Fruit fly (Drosophila melanogaster) whole organism, embryonic: ENCODE data around the gene CG33267.

ENCODE experiments used
- B-H1 ChIP-seq: fragments of 200-800 bp; sonication (Bioruptor generic); IDR thresholded peaks from 3 replicates; pipeline ENCODE4 v1.3.6; 2022; ENCODE audit warnings: missing biosample characterization, missing genetic modification characterization
- Bgb ChIP-seq: fragments of 200-800 bp; sonication (Bioruptor generic); IDR thresholded peaks from 2 replicates; pipeline ENCODE4 v1.3.6; 2022; ENCODE audit warnings: missing biosample characterization, missing genetic modification characterization; ENCODE audit not compliant: partially characterized antibody
- C15 ChIP-seq: fragments of 200-800 bp; sonication (Bioruptor generic); IDR thresholded peaks from 3 replicates; pipeline ENCODE4 v1.3.6; 2022; ENCODE audit warnings: missing biosample characterization, missing genetic modification characterization
- CG11560 ChIP-seq: fragments of 200-800 bp; sonication (Bioruptor generic); IDR thresholded peaks from 3 replicates; pipeline ENCODE4 v1.3.6; 2022; ENCODE audit warnings: missing biosample characterization, missing genetic modification characterization
- CG11695 ChIP-seq: fragments of 200-800 bp; sonication (Bioruptor generic); IDR thresholded peaks from 3 replicates; pipeline ENCODE4 v1.3.6; 2022; ENCODE audit warnings: missing biosample characterization, missing genetic modification characterization
- CG1233 ChIP-seq: fragments of 200-800 bp; sonication (Bioruptor generic); optimal IDR thresholded peaks from 4 replicates; lab custom pipeline; 2018; ENCODE audit warnings: missing biosample characterization, mild to moderate bottlenecking, missing genetic modification characterization
- CG12744 ChIP-seq: fragments of 200-800 bp; sonication (Bioruptor generic); optimal IDR thresholded peaks from 2 replicates; lab custom pipeline; 2016; ENCODE audit warnings: missing biosample characterization, missing genetic modification characterization
- CG13624 ChIP-seq: fragments of 200-800 bp; sonication (Bioruptor generic); optimal IDR thresholded peaks from 2 replicates; lab custom pipeline; 2016; ENCODE audit warnings: missing biosample characterization, missing genetic modification characterization
- CG15696 ChIP-seq: fragments of 200-800 bp; sonication (Bioruptor generic); optimal IDR thresholded peaks from 2 replicates; lab custom pipeline; 2019; ENCODE audit warnings: missing biosample characterization, mild to moderate bottlenecking, missing genetic modification characterization, moderate library complexity
- CG17186 ChIP-seq: fragments of 200-800 bp; sonication (Bioruptor generic); optimal IDR thresholded peaks from 3 replicates; lab custom pipeline; 2017; ENCODE audit warnings: missing biosample characterization, missing genetic modification reagents, missing genetic modification characterization
- CG17359 ChIP-seq: fragments of 200-800 bp; sonication (Bioruptor generic); optimal IDR thresholded peaks from 3 replicates; lab custom pipeline; 2018; ENCODE audit warnings: missing biosample characterization, mild to moderate bottlenecking, missing genetic modification characterization, moderate library complexity
- CG2889 ChIP-seq: fragments of 200-800 bp; sonication (Bioruptor generic); IDR thresholded peaks from 3 replicates; pipeline ENCODE4 v1.3.6; 2022; ENCODE audit warnings: missing biosample characterization, missing genetic modification characterization
- CG31441 ChIP-seq: fragments of 200-800 bp; sonication (Bioruptor generic); IDR thresholded peaks from 2 replicates; pipeline ENCODE4 v1.3.6; 2022; ENCODE audit warnings: missing biosample characterization, missing genetic modification characterization
- CG33213 ChIP-seq: fragments of 200-800 bp; sonication (Bioruptor generic); optimal IDR thresholded peaks from 3 replicates; lab custom pipeline; 2016; ENCODE audit warnings: missing biosample characterization, missing genetic modification characterization
- CG4282 ChIP-seq: fragments of 200-800 bp; sonication (Bioruptor generic); optimal IDR thresholded peaks from 2 replicates; lab custom pipeline; 2016; ENCODE audit warnings: missing biosample characterization, missing genetic modification characterization
- CG4360 ChIP-seq: fragments of 200-800 bp; sonication (Bioruptor generic); IDR thresholded peaks from 2 replicates; pipeline ENCODE4 v1.3.6; 2022; ENCODE audit warnings: missing biosample characterization, missing genetic modification characterization
- CG5953 ChIP-seq: fragments of 200-800 bp; sonication (Bioruptor generic); IDR thresholded peaks from 2 replicates; pipeline ENCODE4 v1.3.6; 2022; ENCODE audit warnings: missing biosample characterization, missing genetic modification characterization
- CG6689 ChIP-seq: fragments of 200-800 bp; sonication (Bioruptor generic); IDR thresholded peaks from 2 replicates; pipeline ENCODE4 v1.3.6; 2022; ENCODE audit warnings: missing biosample characterization, missing genetic modification characterization
- CG6791 ChIP-seq: fragments of 200-800 bp; sonication (Bioruptor generic); IDR thresholded peaks from 3 replicates; pipeline ENCODE4 v1.3.6; 2022; ENCODE audit warnings: missing biosample characterization, missing genetic modification characterization; ENCODE audit not compliant: partially characterized antibody
- CG8924 ChIP-seq: fragments of 200-800 bp; optimal IDR thresholded peaks from 3 replicates; lab custom pipeline; 2019; ENCODE audit warnings: missing biosample characterization, mild to moderate bottlenecking, missing genetic modification characterization, moderate library complexity
- CTCF ChIP-seq: fragments of 200-800 bp; sonication (Bioruptor generic); optimal IDR thresholded peaks from 2 replicates; lab custom pipeline; 2017; ENCODE audit warnings: missing biosample characterization, mild to moderate bottlenecking, missing genetic modification characterization, moderate library complexity
- E2f2 ChIP-seq: fragments of 200-800 bp; sonication (Bioruptor generic); IDR thresholded peaks from 2 replicates; pipeline ENCODE4 v1.3.6; 2022; ENCODE audit warnings: missing biosample characterization, missing genetic modification characterization
- MTF-1 ChIP-seq: fragments of 200-800 bp; sonication (Bioruptor generic); optimal IDR thresholded peaks from 2 replicates; lab custom pipeline; 2018; ENCODE audit warnings: missing biosample characterization, mild to moderate bottlenecking, missing genetic modification characterization, borderline replicate concordance
- Mrtf ChIP-seq: fragments of 200-800 bp; sonication (Bioruptor generic); IDR thresholded peaks from 3 replicates; pipeline ENCODE4 v1.3.6; 2022; ENCODE audit warnings: missing biosample characterization, missing genetic modification characterization
- Myb ChIP-seq: fragments of 200-800 bp; sonication (Bioruptor generic); optimal IDR thresholded peaks from 2 replicates; lab custom pipeline; 2016; ENCODE audit warnings: missing biosample characterization, missing genetic modification characterization
- Nf-YC ChIP-seq: fragments of 200-800 bp; optimal IDR thresholded peaks from 3 replicates; lab custom pipeline; 2019; ENCODE audit warnings: missing biosample characterization, mild to moderate bottlenecking, missing genetic modification characterization, moderate library complexity
- Optix ChIP-seq: fragments of 200-800 bp; sonication (Bioruptor generic); IDR thresholded peaks from 3 replicates; pipeline ENCODE4 v1.3.6; 2022; ENCODE audit warnings: missing biosample characterization, missing genetic modification characterization
- Poxn ChIP-seq: fragments of 200-800 bp; sonication (Bioruptor generic); IDR thresholded peaks from 2 replicates; pipeline ENCODE4 v1.3.6; 2022; ENCODE audit warnings: missing biosample characterization, missing genetic modification characterization
- ase ChIP-seq: fragments of 200-800 bp; sonication (Bioruptor generic); IDR thresholded peaks from 3 replicates; pipeline ENCODE4 v1.3.6; 2022; ENCODE audit warnings: missing biosample characterization, missing genetic modification characterization
- bbx ChIP-seq: fragments of 200-800 bp; sonication (Bioruptor generic); IDR thresholded peaks from 2 replicates; pipeline ENCODE4 v1.3.6; 2022; ENCODE audit warnings: missing biosample characterization, missing genetic modification characterization; ENCODE audit not compliant: partially characterized antibody
- cato ChIP-seq: fragments of 200-800 bp; sonication (Bioruptor generic); optimal IDR thresholded peaks from 2 replicates; lab custom pipeline; 2016; ENCODE audit warnings: missing biosample characterization, missing genetic modification characterization, borderline replicate concordance
- dysf ChIP-seq: fragments of 200-800 bp; sonication (Bioruptor generic); IDR thresholded peaks from 3 replicates; pipeline ENCODE4 v1.3.6; 2022; ENCODE audit warnings: missing biosample characterization, missing genetic modification characterization
- fd102C ChIP-seq: fragments of 200-800 bp; sonication (Bioruptor generic); optimal IDR thresholded peaks from 2 replicates; lab custom pipeline; 2018; ENCODE audit warnings: missing biosample characterization, mild to moderate bottlenecking, missing genetic modification characterization, moderate library complexity
- fd3F ChIP-seq: fragments of 200-800 bp; sonication (Bioruptor generic); optimal IDR thresholded peaks from 2 replicates; lab custom pipeline; 2018; ENCODE audit warnings: missing biosample characterization, mild to moderate bottlenecking, missing genetic modification characterization, moderate library complexity
- gcm ChIP-seq: fragments of 200-800 bp; sonication (Bioruptor generic); optimal IDR thresholded peaks from 2 replicates; lab custom pipeline; 2019; ENCODE audit warnings: missing biosample characterization, mild to moderate bottlenecking, missing genetic modification characterization, moderate library complexity
- gcm2 ChIP-seq: fragments of 200-800 bp; sonication (Bioruptor generic); optimal IDR thresholded peaks from 2 replicates; lab custom pipeline; 2016; ENCODE audit warnings: missing biosample characterization, missing genetic modification characterization
- her ChIP-seq: fragments of 200-800 bp; sonication (Bioruptor generic); optimal IDR thresholded peaks from 2 replicates; lab custom pipeline; 2016; ENCODE audit warnings: missing biosample characterization, missing genetic modification characterization
- kah ChIP-seq: fragments of 200-800 bp; sonication (Bioruptor generic); optimal IDR thresholded peaks from 2 replicates; lab custom pipeline; 2018; ENCODE audit warnings: missing biosample characterization, mild to moderate bottlenecking, missing genetic modification characterization
- kni ChIP-seq: fragments of 200-800 bp; sonication (Bioruptor generic); optimal IDR thresholded peaks from 3 replicates; lab custom pipeline; 2017; ENCODE audit warnings: mild to moderate bottlenecking, missing biosample characterization, missing genetic modification reagents, missing genetic modification characterization
- nerfin-1 ChIP-seq: fragments of 200-800 bp; sonication (Bioruptor generic); optimal IDR thresholded peaks from 3 replicates; lab custom pipeline; 2019; ENCODE audit warnings: missing biosample characterization, mild to moderate bottlenecking, missing genetic modification characterization, moderate library complexity
- pfk ChIP-seq: fragments of 200-800 bp; sonication (Bioruptor generic); optimal IDR thresholded peaks from 2 replicates; lab custom pipeline; 2018; ENCODE audit warnings: missing biosample characterization, mild to moderate bottlenecking, missing genetic modification characterization, moderate library complexity
- prd ChIP-seq, 3 experiments: fragments of >200 bp in 2 of 3; fragments of 200-800 bp in 1 of 3; sonication (Bioruptor generic) in 1 of 3; optimal IDR thresholded peaks in 2 of 3; IDR thresholded peaks in 1 of 3; 2 replicates in 2 of 3; 3 replicates in 1 of 3; pipeline versions ENCODE4 v1.3.6 to Lab custom; 2017 to 2022; ENCODE audit warnings: missing biosample characterization in 1 of 3, missing genetic modification characterization in 1 of 3
- so ChIP-seq: fragments of 200-800 bp; sonication (Bioruptor generic); IDR thresholded peaks from 3 replicates; pipeline ENCODE4 v1.3.6; 2022; ENCODE audit warnings: missing biosample characterization, missing genetic modification characterization
- ssp ChIP-seq: fragments of 200-800 bp; sonication (Bioruptor generic); IDR thresholded peaks from 2 replicates; pipeline ENCODE4 v1.3.6; 2022; ENCODE audit warnings: missing biosample characterization, missing genetic modification characterization
- tap ChIP-seq: fragments of 200-800 bp; optimal IDR thresholded peaks from 3 replicates; lab custom pipeline; 2019; ENCODE audit warnings: missing biosample characterization, mild to moderate bottlenecking, missing genetic modification characterization, moderate library complexity
- tna ChIP-seq: fragments of 200-800 bp; sonication (Bioruptor generic); IDR thresholded peaks from 2 replicates; pipeline ENCODE4 v1.3.6; 2022; ENCODE audit warnings: missing biosample characterization, missing genetic modification characterization; ENCODE audit not compliant: partially characterized antibody
- unpg ChIP-seq: fragments of 200-800 bp; sonication (Bioruptor generic); optimal IDR thresholded peaks from 3 replicates; lab custom pipeline; 2018; ENCODE audit warnings: missing biosample characterization, mild to moderate bottlenecking, missing genetic modification characterization, moderate library complexity
- zen2 ChIP-seq: fragments of 200-800 bp; sonication (Bioruptor generic); IDR thresholded peaks from 3 replicates; pipeline ENCODE4 v1.3.6; 2022; ENCODE audit warnings: missing biosample characterization, missing genetic modification characterization; ENCODE audit not compliant: partially characterized antibody

CG33267 gene

dm6 chr3L:11578211-11578673, 14.0 kb downstream of the CG33267 start, which contains the start of gene CG33270:
Gene CG33270, minus strand, starts transcription at chr3L:11578623.
- peak; percentile 54; the same call in 1 of the 3 replicates for TF ChIP-seq Mrtf
- no peak for TF ChIP-seq zen2 (GFP tag; lab: Robert Waterston, UW)
- peak; percentile 67 for TF ChIP-seq CG4360 (GFP tag; lab: Robert Waterston, UW)

dm6 chr3L:11578847-11579246, 14.6 kb downstream of the CG33267 start:
- TF ChIP-seq CTCF (GFP tag; lab: Kevin White, UChicago) = peak; percentile 74
- TF ChIP-seq CG31441 = no peak

- no peak for TF ChIP-seq CG2889 (GFP tag; lab: Robert Waterston, UW)
- TF ChIP-seq CG6689 = no peak
- no peak for TF ChIP-seq tap (tag; lab: Kevin White, UChicago)
- no peak for TF ChIP-seq CG5953 (GFP tag; lab: Robert Waterston, UW)
- TF ChIP-seq fd102C (GFP tag; lab: Kevin White, UChicago) = no peak
- no peak for TF ChIP-seq tna
- no peak for TF ChIP-seq so
- TF ChIP-seq Bgb (GFP tag; lab: Robert Waterston, UW) = no peak
- no peak for TF ChIP-seq Nf-YC (tag; lab: Kevin White, UChicago)
- no peak for TF ChIP-seq CG4282
- TF ChIP-seq CG13624 (GFP tag; lab: Kevin White, UChicago) = no peak
- no peak for TF ChIP-seq CG17186 (GFP tag; lab: Kevin White, UChicago)
- TF ChIP-seq MTF-1 = no peak
- no peak for TF ChIP-seq cato (GFP tag; lab: Kevin White, UChicago)
- no peak for TF ChIP-seq E2f2 (GFP tag; lab: Robert Waterston, UW)
- TF ChIP-seq unpg (GFP tag; lab: Kevin White, UChicago) = peak; percentile 57
- no peak; the same call in 2 of the 3 replicates for TF ChIP-seq C15 (GFP tag; lab: Robert Waterston, UW)
- no peak for TF ChIP-seq CG8924 (tag; lab: Kevin White, UChicago)
- TF ChIP-seq B-H1 (GFP tag; lab: Robert Waterston, UW) = no peak
- TF ChIP-seq ase (GFP tag; lab: Robert Waterston, UW) = no peak
- no peak for TF ChIP-seq kah (GFP tag; lab: Kevin White, UChicago)
- TF ChIP-seq CG11560 (tag; lab: Robert Waterston, UW) = no peak
- TF ChIP-seq CG1233 (GFP tag; lab: Kevin White, UChicago) = peak; percentile 52
- TF ChIP-seq dysf (GFP tag; lab: Robert Waterston, UW) = peak; percentile 51; the same call in 1 of the 3 replicates
- TF ChIP-seq pfk (GFP tag; lab: Kevin White, UChicago) = no peak
- TF ChIP-seq gcm2 = no peak
- no peak for TF ChIP-seq bbx (GFP tag; lab: Robert Waterston, UW)
- TF ChIP-seq Poxn (GFP tag; lab: Robert Waterston, UW) = no peak
- TF ChIP-seq Optix (GFP tag; lab: Robert Waterston, UW) = no peak
- peak; percentile 16 for TF ChIP-seq her (GFP tag; lab: Kevin White, UChicago)
- TF ChIP-seq CG6791 (GFP tag; lab: Robert Waterston, UW) = no peak
- no peak for TF ChIP-seq Myb (GFP tag; lab: Kevin White, UChicago)
- TF ChIP-seq CG33213 (GFP tag; lab: Kevin White, UChicago) = no peak
- TF ChIP-seq fd3F (GFP tag; lab: Kevin White, UChicago) = peak; percentile 92
- no peak for TF ChIP-seq prd (optimal IDR thresholded peaks at IDR 0.05; lab: Kevin White, UChicago)
- TF ChIP-seq prd (GFP tag; IDR thresholded peaks at IDR 0.05; lab: Robert Waterston, UW) = no peak
- TF ChIP-seq CG15696 (tag; lab: Kevin White, UChicago) = no peak
- TF ChIP-seq gcm (GFP tag; lab: Kevin White, UChicago) = no peak
- TF ChIP-seq CG12744 (GFP tag; lab: Kevin White, UChicago) = peak; percentile 7
- no peak for TF ChIP-seq ssp
- no peak for TF ChIP-seq kni (GFP tag; lab: Kevin White, UChicago)
- no peak for TF ChIP-seq CG17359 (tag; lab: Kevin White, UChicago)
- TF ChIP-seq CG11695 (GFP tag; lab: Robert Waterston, UW) = peak; percentile 75
- no peak for TF ChIP-seq nerfin-1
These were observed 15.6 kb downstream of the CG33267 start, which contains the start of gene CG43390 for dm6 chr3L:11579919-11580318. Gene CG43390, minus strand, starts transcription at chr3L:11579950.
